Fruit fly (Drosophila melanogaster) whole organism, embryonic: Measurements from ENCODE around the gene CG18131.

Experiments
- Asciz ChIP-seq: fragments of 200-800 bp; sonication (Bioruptor generic); optimal IDR thresholded peaks from 2 replicates; lab custom pipeline; 2017; ENCODE audit warnings: missing biosample characterization, mild to moderate bottlenecking, missing genetic modification characterization, missing genetic modification reagents
- Atf3 ChIP-seq: fragments of 200-800 bp; sonication (Bioruptor generic); optimal IDR thresholded peaks from 3 replicates; lab custom pipeline; 2016; ENCODE audit warnings: missing biosample characterization, missing genetic modification characterization
- Awh ChIP-seq: fragments of 200-800 bp; sonication (Bioruptor generic); IDR thresholded peaks from 2 replicates; pipeline ENCODE4, ENCODE4 v1.3.6; 2022; ENCODE audit warnings: missing biosample characterization, missing genetic modification characterization
- BtbVII ChIP-seq: fragments of 200-800 bp; sonication (Bioruptor generic); optimal IDR thresholded peaks from 3 replicates; lab custom pipeline; 2017; ENCODE audit warnings: missing biosample characterization, mild to moderate bottlenecking, missing genetic modification characterization
- CG10147 ChIP-seq: fragments of 200-800 bp; sonication (Bioruptor generic); optimal IDR thresholded peaks from 2 replicates; lab custom pipeline; 2019; ENCODE audit warnings: missing biosample characterization, mild to moderate bottlenecking, missing genetic modification characterization, moderate library complexity
- CG11247 ChIP-seq: fragments of 200-800 bp; sonication (Bioruptor generic); IDR thresholded peaks from 2 replicates; pipeline ENCODE4 v1.3.6; 2022; ENCODE audit warnings: missing biosample characterization, missing genetic modification characterization
- CG11398 ChIP-seq: fragments of 200-800 bp; sonication (Bioruptor generic); optimal IDR thresholded peaks from 2 replicates; lab custom pipeline; 2016; ENCODE audit warnings: missing biosample characterization, missing genetic modification characterization
- CG12071 ChIP-seq: fragments of 200-800 bp; sonication (Bioruptor generic); optimal IDR thresholded peaks from 3 replicates; lab custom pipeline; 2018; ENCODE audit warnings: missing biosample characterization, mild to moderate bottlenecking, missing genetic modification characterization
- CG12219 ChIP-seq: fragments of 200-800 bp; sonication (Bioruptor generic); optimal IDR thresholded peaks from 3 replicates; lab custom pipeline; 2018; ENCODE audit warnings: missing biosample characterization, mild to moderate bottlenecking, missing genetic modification characterization
- CG13894 ChIP-seq: fragments of 200-800 bp; sonication (Bioruptor generic); optimal IDR thresholded peaks from 3 replicates; lab custom pipeline; 2018; ENCODE audit warnings: missing biosample characterization, mild to moderate bottlenecking, missing genetic modification characterization, moderate library complexity
- CG1792 ChIP-seq: fragments of 200-800 bp; sonication (Bioruptor generic); optimal IDR thresholded peaks from 2 replicates; lab custom pipeline; 2016; ENCODE audit warnings: missing biosample characterization, missing genetic modification characterization
- CG18262 ChIP-seq: fragments of 200-800 bp; optimal IDR thresholded peaks from 3 replicates; lab custom pipeline; 2019; ENCODE audit warnings: missing biosample characterization, mild to moderate bottlenecking, missing genetic modification characterization, moderate library complexity
- CG2199 ChIP-seq: fragments of 200-800 bp; sonication (Bioruptor generic); IDR thresholded peaks from 3 replicates; pipeline ENCODE4 v1.3.6; 2022; ENCODE audit warnings: missing biosample characterization, missing genetic modification characterization
- CG2678 ChIP-seq: fragments of 200-800 bp; sonication (Bioruptor generic); optimal IDR thresholded peaks from 3 replicates; lab custom pipeline; 2019; ENCODE audit warnings: missing biosample characterization, mild to moderate bottlenecking, missing genetic modification characterization, moderate library complexity
- CG2712 ChIP-seq: fragments of 200-800 bp; optimal IDR thresholded peaks from 3 replicates; lab custom pipeline; 2019; ENCODE audit warnings: missing biosample characterization, mild to moderate bottlenecking, missing genetic modification characterization, moderate library complexity
- CG30403 ChIP-seq: fragments of 200-800 bp; sonication (Bioruptor generic); optimal IDR thresholded peaks from 3 replicates; lab custom pipeline; 2016; ENCODE audit warnings: missing biosample characterization, missing genetic modification characterization
- CG31441 ChIP-seq: fragments of 200-800 bp; sonication (Bioruptor generic); IDR thresholded peaks from 2 replicates; pipeline ENCODE4 v1.3.6; 2022; ENCODE audit warnings: missing biosample characterization, missing genetic modification characterization
- CG32767 ChIP-seq: fragments of 200-800 bp; sonication (Bioruptor generic); IDR thresholded peaks from 2 replicates; pipeline ENCODE4 v1.3.6; 2022; ENCODE audit warnings: missing biosample characterization, missing genetic modification characterization
- CG3281 ChIP-seq: fragments of 200-800 bp; sonication (Bioruptor generic); optimal IDR thresholded peaks from 3 replicates; lab custom pipeline; 2017; ENCODE audit warnings: missing biosample characterization, mild to moderate bottlenecking, missing genetic modification characterization
- CG33557 ChIP-seq: fragments of 200-800 bp; sonication (Bioruptor generic); optimal IDR thresholded peaks from 2 replicates; lab custom pipeline; 2019; ENCODE audit warnings: missing biosample characterization, mild to moderate bottlenecking, missing genetic modification characterization, moderate library complexity
- CG43689 ChIP-seq: fragments of 200-800 bp; sonication (Bioruptor generic); IDR thresholded peaks from 2 replicates; pipeline ENCODE4 v1.3.6; 2022; ENCODE audit warnings: missing biosample characterization, missing genetic modification characterization
- CG6683 ChIP-seq: fragments of 200-800 bp; sonication (Bioruptor generic); optimal IDR thresholded peaks from 2 replicates; lab custom pipeline; 2017; ENCODE audit warnings: missing biosample characterization, mild to moderate bottlenecking, missing genetic modification characterization, missing genetic modification reagents
- CG9876 ChIP-seq: fragments of 200-800 bp; sonication (Bioruptor generic); optimal IDR thresholded peaks from 2 replicates; lab custom pipeline; 2016; ENCODE audit warnings: missing biosample characterization, missing genetic modification characterization
- CrebB ChIP-seq: fragments of 200-800 bp; sonication (Bioruptor generic); optimal IDR thresholded peaks from 3 replicates; lab custom pipeline; 2018; ENCODE audit warnings: missing biosample characterization, mild to moderate bottlenecking, missing genetic modification characterization
- Dbx ChIP-seq: fragments of 200-800 bp; sonication (Bioruptor generic); IDR thresholded peaks from 3 replicates; pipeline ENCODE4 v1.3.6; 2022; ENCODE audit warnings: missing biosample characterization, missing genetic modification characterization
- Dek ChIP-seq: fragments of 200-800 bp; sonication (Bioruptor generic); optimal IDR thresholded peaks from 3 replicates; lab custom pipeline; 2019; ENCODE audit warnings: missing biosample characterization, mild to moderate bottlenecking, missing genetic modification characterization, moderate library complexity
- ERR ChIP-seq: fragments of 200-800 bp; sonication (Bioruptor generic); optimal IDR thresholded peaks from 2 replicates; lab custom pipeline; 2016; ENCODE audit warnings: missing biosample characterization, missing genetic modification characterization
- Fer1 ChIP-seq: fragments of 200-800 bp; sonication (Bioruptor generic); optimal IDR thresholded peaks from 2 replicates; lab custom pipeline; 2017; ENCODE audit warnings: missing biosample characterization, mild to moderate bottlenecking, missing genetic modification characterization
- H15 ChIP-seq: fragments of 200-800 bp; sonication (Bioruptor generic); IDR thresholded peaks from 3 replicates; pipeline ENCODE4 v1.3.6; 2022; ENCODE audit warnings: missing biosample characterization, missing genetic modification characterization
- HLHmδ ChIP-seq: fragments of 200-800 bp; sonication (Bioruptor generic); optimal IDR thresholded peaks from 2 replicates; lab custom pipeline; 2018; ENCODE audit warnings: missing biosample characterization, mild to moderate bottlenecking, missing genetic modification characterization, moderate library complexity
- Ssrp ChIP-seq: fragments of 200-800 bp; sonication (Bioruptor generic); optimal IDR thresholded peaks from 2 replicates; lab custom pipeline; 2018; ENCODE audit warnings: missing biosample characterization, mild to moderate bottlenecking, missing genetic modification characterization, moderate library complexity
- ara ChIP-seq: fragments of 200-800 bp; sonication (Bioruptor generic); IDR thresholded peaks from 2 replicates; pipeline ENCODE4 v1.3.6; 2022; ENCODE audit warnings: missing biosample characterization, missing genetic modification characterization
- az2 ChIP-seq: fragments of 200-800 bp; sonication (Bioruptor generic); optimal IDR thresholded peaks from 3 replicates; lab custom pipeline; 2016; ENCODE audit warnings: missing biosample characterization, missing genetic modification characterization
- btn ChIP-seq: fragments of 200-800 bp; sonication (Bioruptor generic); optimal IDR thresholded peaks from 2 replicates; lab custom pipeline; 2016; ENCODE audit warnings: missing biosample characterization, missing genetic modification characterization
- cas ChIP-seq: fragments of 200-800 bp; sonication (Bioruptor generic); IDR thresholded peaks from 2 replicates; pipeline ENCODE4 v1.3.6; 2022; ENCODE audit warnings: missing biosample characterization, missing genetic modification characterization
- chn ChIP-seq: fragments of 200-800 bp; sonication (Bioruptor generic); optimal IDR thresholded peaks from 2 replicates; lab custom pipeline; 2016; ENCODE audit warnings: missing biosample characterization, missing genetic modification characterization
- crp ChIP-seq, 2 experiments: fragments of 200-800 bp; sonication (Bioruptor generic); optimal IDR thresholded peaks; 2 replicates in 1 of 2; 3 replicates in 1 of 2; lab custom pipeline; 2017; ENCODE audit warnings: missing biosample characterization in 2 of 2, missing genetic modification characterization in 2 of 2, mild to moderate bottlenecking in 1 of 2, moderate library complexity in 1 of 2
- dimm ChIP-seq: fragments of 200-800 bp; sonication (Bioruptor generic); IDR thresholded peaks from 2 replicates; pipeline ENCODE4 v1.3.6; 2022; ENCODE audit warnings: missing biosample characterization, missing genetic modification characterization
- dm ChIP-seq: fragments of 200-800 bp; sonication (Bioruptor generic); optimal IDR thresholded peaks from 3 replicates; lab custom pipeline; 2016; ENCODE audit warnings: missing biosample characterization, missing genetic modification characterization
- insv ChIP-seq, 2 experiments: fragments of 200-800 bp; sonication (Bioruptor generic); optimal IDR thresholded peaks; 3 replicates each; lab custom pipeline; 2016 to 2018; ENCODE audit warnings: missing biosample characterization in 2 of 2, missing genetic modification characterization in 2 of 2
- jing ChIP-seq: fragments of 200-800 bp; sonication (Bioruptor generic); optimal IDR thresholded peaks from 2 replicates; lab custom pipeline; 2018; ENCODE audit warnings: missing biosample characterization, mild to moderate bottlenecking, missing genetic modification characterization
- jumu ChIP-seq: fragments of 200-800 bp; sonication (Bioruptor generic); optimal IDR thresholded peaks from 3 replicates; lab custom pipeline; 2016; ENCODE audit warnings: missing biosample characterization, missing genetic modification characterization
- lmd ChIP-seq: fragments of 200-800 bp; sonication (Bioruptor generic); IDR thresholded peaks from 2 replicates; pipeline ENCODE4 v1.3.6; 2022; ENCODE audit warnings: missing biosample characterization, missing genetic modification characterization
- maf-S ChIP-seq: fragments of 200-800 bp; sonication (Bioruptor generic); optimal IDR thresholded peaks from 2 replicates; lab custom pipeline; 2016; ENCODE audit warnings: missing biosample characterization, missing genetic modification characterization
- nom ChIP-seq: fragments of 200-800 bp; sonication (Bioruptor generic); optimal IDR thresholded peaks from 2 replicates; lab custom pipeline; 2017; ENCODE audit warnings: missing biosample characterization, missing genetic modification characterization, mild to moderate bottlenecking, moderate library complexity, missing genetic modification reagents
- pb ChIP-seq: fragments of 200-800 bp; sonication (Bioruptor generic); optimal IDR thresholded peaks from 3 replicates; lab custom pipeline; 2016; ENCODE audit warnings: missing biosample characterization, missing genetic modification characterization
- pfk ChIP-seq: fragments of 200-800 bp; sonication (Bioruptor generic); optimal IDR thresholded peaks from 2 replicates; lab custom pipeline; 2018; ENCODE audit warnings: missing biosample characterization, mild to moderate bottlenecking, missing genetic modification characterization, moderate library complexity
- pzg ChIP-seq: fragments of 200-800 bp; sonication (Bioruptor generic); optimal IDR thresholded peaks from 3 replicates; lab custom pipeline; 2018; ENCODE audit warnings: missing biosample characterization, mild to moderate bottlenecking, missing genetic modification characterization, moderate library complexity
- sd ChIP-seq: fragments of 200-800 bp; sonication (Bioruptor generic); optimal IDR thresholded peaks from 3 replicates; lab custom pipeline; 2018; ENCODE audit warnings: missing biosample characterization, mild to moderate bottlenecking, missing genetic modification characterization, moderate library complexity
- yki ChIP-seq: fragments of >200 bp; optimal IDR thresholded peaks from 3 replicates; lab custom pipeline; 2018
- zf30C ChIP-seq: fragments of 200-800 bp; sonication (Bioruptor generic); optimal IDR thresholded peaks from 3 replicates; lab custom pipeline; 2018; ENCODE audit warnings: missing biosample characterization, mild to moderate bottlenecking, missing genetic modification characterization

Gene CG18131

dm6 chr2L:1456822-1457221 lies 43.6 kb downstream of the CG18131 start (continued):
- TF ChIP-seq CG12219 (GFP tag; lab: Kevin White, UChicago): no peak
- no peak for TF ChIP-seq H15 (GFP tag; lab: Robert Waterston, UW)
- TF ChIP-seq Atf3: no peak
- TF ChIP-seq Dbx (GFP tag; lab: Robert Waterston, UW): no peak
- TF ChIP-seq jing (GFP tag; lab: Kevin White, UChicago): no peak
- TF ChIP-seq dimm (GFP tag; lab: Robert Waterston, UW): no peak
- TF ChIP-seq CG2678 (tag; lab: Kevin White, UChicago): no peak
- no peak for TF ChIP-seq maf-S (GFP tag; lab: Kevin White, UChicago)
- TF ChIP-seq pb (GFP tag; lab: Kevin White, UChicago): no peak
- no peak for TF ChIP-seq crp (GFP tag; optimal IDR thresholded peaks at IDR 0.05; lab: Kevin White, UChicago)
- no peak for TF ChIP-seq CG43689 (GFP tag; lab: Robert Waterston, UW)
- no peak for TF ChIP-seq pfk

- TF ChIP-seq Asciz: peak; percentile 16
- no peak for TF ChIP-seq nom (GFP tag; lab: Kevin White, UChicago)
- TF ChIP-seq Fer1 (GFP tag; lab: Kevin White, UChicago): no peak
- no peak for TF ChIP-seq ERR
- peak; percentile 69; the same call in 1 of the 2 replicates for TF ChIP-seq Awh (GFP tag; lab: Robert Waterston, UW)
- no peak for TF ChIP-seq CG13894 (tag; lab: Kevin White, UChicago)
- no peak for TF ChIP-seq CG6683
- TF ChIP-seq btn (GFP tag; lab: Kevin White, UChicago): no peak
- no peak for TF ChIP-seq CG1792 (GFP tag; lab: Kevin White, UChicago)
- no peak for TF ChIP-seq CG12071 (GFP tag; lab: Kevin White, UChicago)
- peak; percentile 65 for TF ChIP-seq az2 (GFP tag; lab: Kevin White, UChicago)
- peak; percentile 24 for TF ChIP-seq chn (GFP tag; lab: Kevin White, UChicago)
- TF ChIP-seq CG2199 (GFP tag; lab: Robert Waterston, UW): no peak
- no peak for TF ChIP-seq pzg (GFP tag; lab: Kevin White, UChicago)
- TF ChIP-seq CG10147 (GFP tag; lab: Kevin White, UChicago): no peak
- TF ChIP-seq HLHmδ: no peak
- peak; percentile 72 for TF ChIP-seq lmd (GFP tag; lab: Robert Waterston, UW)
- no peak for TF ChIP-seq zf30C (GFP tag; lab: Kevin White, UChicago)
- no peak for TF ChIP-seq BtbVII
- peak; percentile 68 for TF ChIP-seq CG31441 (GFP tag; lab: Robert Waterston, UW)
- no peak for TF ChIP-seq yki (lab: Kevin White, UChicago)
- TF ChIP-seq CG11247 (GFP tag; lab: Robert Waterston, UW): no peak
- no peak for TF ChIP-seq CG32767 (GFP tag; lab: Robert Waterston, UW)
- no peak for TF ChIP-seq jumu (GFP tag; lab: Kevin White, UChicago)
- TF ChIP-seq cas (GFP tag; lab: Robert Waterston, UW): no peak
- TF ChIP-seq insv (GFP tag; optimal IDR thresholded peaks at IDR 0.05; lab: Kevin White, UChicago): no peak
- TF ChIP-seq Dek: no peak
- TF ChIP-seq Ssrp (tag; lab: Kevin White, UChicago): peak; percentile 58
- TF ChIP-seq ara (GFP tag; lab: Robert Waterston, UW): peak; percentile 89
- TF ChIP-seq CG11398 (GFP tag; lab: Kevin White, UChicago): no peak
- TF ChIP-seq sd (tag; lab: Kevin White, UChicago): no peak
- no peak for TF ChIP-seq dm
- TF ChIP-seq CG2712 (tag; lab: Kevin White, UChicago): peak; percentile 89
- peak; percentile 88 for TF ChIP-seq CG18262 (tag; lab: Kevin White, UChicago)
- peak; percentile 70 for TF ChIP-seq CG33557
- no peak for TF ChIP-seq CG3281 (GFP tag; lab: Kevin White, UChicago)
- TF ChIP-seq CrebB (tag; lab: Kevin White, UChicago): no peak
- TF ChIP-seq CG9876 (GFP tag; lab: Kevin White, UChicago): no peak
- TF ChIP-seq CG30403: peak; percentile 29
Measured at dm6 chr2L:1456305-1456704, 44.1 kb downstream of the CG18131 start.
